Worm (Caenorhabditis elegans): Measurements from ENCODE around the gene egrh-1.

Gene egrh-1

DNA sequence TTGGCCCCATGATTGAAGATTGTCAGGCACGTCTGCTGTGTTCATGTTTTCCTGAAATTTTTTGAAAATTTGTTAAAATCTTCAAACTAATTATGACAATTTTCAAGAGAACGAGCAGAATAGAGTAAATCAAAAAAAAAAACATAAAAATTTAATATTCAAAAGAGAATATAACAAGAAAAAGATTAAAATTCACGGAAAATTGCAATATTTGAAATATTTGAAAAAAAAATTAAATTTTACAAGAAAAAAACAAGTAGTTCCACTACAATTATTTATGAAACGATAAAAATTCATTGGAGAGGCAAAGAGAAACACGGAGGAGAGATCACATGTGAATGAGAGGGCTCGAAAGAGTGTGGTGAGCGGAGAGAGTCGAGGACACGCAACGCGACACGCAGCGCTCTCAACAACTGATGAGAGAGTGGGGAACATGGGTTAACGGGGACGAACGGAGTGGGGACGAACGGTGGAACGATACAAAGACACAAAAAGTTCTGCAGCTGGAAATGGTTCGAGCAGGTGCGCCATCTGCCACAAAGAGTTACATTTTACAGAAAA lies 21.2 kb upstream of the egrh-1 start, which contains the start of gene mbk-1 (continued):
- no peak for TF ChIP-seq Y105C5A.15 (GFP tag; IDR thresholded peaks at IDR 0.05)
- TF ChIP-seq ZK546.5 (tag; optimal IDR thresholded peaks at IDR 0.05) = no peak
- no peak for TF ChIP-seq egl-27 (tag; optimal IDR thresholded peaks at IDR 0.05)
- peak in 1 of 2 experiments; percentile 76 for TF ChIP-seq lsy-2 (tag; optimal IDR thresholded peaks at IDR 0.05)

DNA sequence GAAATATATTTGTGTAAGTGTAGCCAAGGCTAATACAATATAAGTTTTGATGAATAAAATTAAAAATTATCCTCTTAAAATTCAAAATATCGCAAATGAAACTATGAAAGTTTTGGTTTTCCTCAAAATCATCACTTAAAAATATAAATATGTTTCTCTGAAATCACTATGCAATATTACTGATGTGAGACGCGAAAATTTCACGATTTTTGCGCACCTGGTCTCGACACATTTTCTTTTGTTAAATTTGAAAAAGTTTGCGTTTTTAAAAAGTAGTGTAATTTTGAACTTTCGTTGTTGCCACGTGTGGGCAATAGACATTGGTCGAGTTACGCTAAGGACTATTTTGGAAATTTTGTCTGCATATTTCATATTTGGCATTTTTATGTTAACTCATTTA lies 17.0 kb upstream of the egrh-1 start:
- TF ChIP-seq unc-62 (GFP tag; optimal IDR thresholded peaks at IDR 0.05 in 1 of 2) (peak in 1 of 2 experiments; percentile 4), unc-62 (tag; optimal IDR thresholded peaks at IDR 0.05) (no peak), aha-1 (tag) (peak; percentile 96), hlh-30 (tag; optimal IDR thresholded peaks at IDR 0.05; ENCODE audit: insufficient read depth) (no peak)

DNA sequence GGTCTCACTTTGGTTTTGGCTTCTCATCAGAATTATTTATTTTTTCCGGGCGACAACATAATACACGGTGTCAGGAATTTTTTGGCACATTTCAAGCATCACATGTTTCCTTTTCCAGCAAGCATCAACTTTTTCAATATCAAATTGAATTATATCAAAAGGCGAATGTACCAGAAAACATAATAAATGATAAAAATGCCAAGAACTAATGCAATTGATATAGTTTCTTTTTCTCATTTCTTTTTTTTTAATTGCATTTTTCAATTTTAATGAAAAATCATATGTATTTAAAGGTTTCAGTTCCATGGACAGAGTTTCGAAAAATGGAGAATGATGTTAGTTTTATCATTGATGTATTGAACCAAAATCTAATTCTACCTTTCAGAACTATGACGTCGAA lies 14.2 kb upstream of the egrh-1 start, which contains the start of gene dpf-2:
Gene dpf-2, plus strand, starts transcription at position 301 of the 400 bp plus-strand sequence.
- peak; percentile 10 for TF ChIP-seq aha-1 (tag)
- no peak for TF ChIP-seq daf-16 (GFP tag; optimal IDR thresholded peaks at IDR 0.05)
- no peak for TF ChIP-seq daf-16 (tag; optimal IDR thresholded peaks at IDR 0.05)

DNA sequence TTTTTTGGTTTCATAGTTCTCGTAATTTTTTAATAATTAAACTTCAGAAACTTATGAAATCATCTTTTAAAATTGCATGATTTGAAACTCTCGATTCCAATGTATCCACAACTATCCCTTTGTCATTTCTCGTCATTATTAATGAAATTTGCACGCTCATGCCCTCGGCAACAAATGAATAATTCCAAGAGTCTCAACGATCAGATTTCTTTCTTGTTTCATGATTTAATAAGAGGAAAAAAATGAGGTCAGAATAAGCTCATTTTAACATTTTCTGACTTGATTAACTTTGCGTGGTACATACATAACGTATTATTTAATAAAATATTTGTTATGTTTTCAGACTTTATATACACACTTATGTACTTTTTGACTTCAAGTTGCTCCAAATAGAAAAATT lies 7.4 kb upstream of the egrh-1 start:
- no peak for TF ChIP-seq nhr-77 (tag; optimal IDR thresholded peaks at IDR 0.05)

DNA sequence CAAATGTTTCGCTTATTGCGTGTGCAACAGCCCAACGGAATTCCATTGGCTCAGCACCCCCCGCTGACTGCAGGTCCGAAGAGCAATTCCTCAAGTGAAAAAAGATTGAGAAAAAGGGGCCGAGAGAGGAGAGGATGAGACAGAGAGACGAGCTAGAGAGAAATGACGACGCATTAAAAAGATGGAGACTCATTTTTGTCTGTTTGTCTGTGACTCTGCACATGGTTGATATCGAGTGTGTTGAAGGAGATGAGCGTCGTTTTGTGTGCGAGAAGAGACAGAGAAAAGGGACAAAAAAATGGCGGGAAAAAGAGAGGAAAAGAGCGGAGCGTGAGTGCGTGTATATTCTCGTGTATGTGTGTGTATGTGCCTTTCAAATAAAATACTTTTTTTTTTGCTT lies 4.7 kb upstream of the egrh-1 start:
- TF ChIP-seq daf-8 (GFP tag; IDR thresholded peaks at IDR 0.05) (no peak), spr-3 (GFP tag; optimal IDR thresholded peaks at IDR 0.05) (no peak), ztf-7 (tag; optimal IDR thresholded peaks at IDR 0.05) (peak; percentile 36), nhr-10 (tag; optimal IDR thresholded peaks at IDR 0.05) (no peak), ceh-20 (GFP tag; IDR thresholded peaks at IDR 0.05) (peak; percentile 67; the same call in 1 of the 2 replicates), nhr-77 (tag; optimal IDR thresholded peaks at IDR 0.05) (peak; percentile 85), ceh-82 (tag; optimal IDR thresholded peaks at IDR 0.05) (no peak), ZK546.5 (tag; optimal IDR thresholded peaks at IDR 0.05) (no peak), lin-13 (GFP tag; optimal IDR thresholded peaks at IDR 0.05) (peak; percentile 70), ZK337.2 (GFP tag; IDR thresholded peaks at IDR 0.05) (no peak), dve-1 (tag; optimal IDR thresholded peaks at IDR 0.05; ENCODE audit: insufficient read depth) (peak; percentile 87), arid-1 (GFP tag; conservative IDR thresholded peaks at IDR 0.05) (0 out of 2 replicates have a peak, but pooled peaks have one; percentile 7), snpc-1.2 (GFP tag; IDR thresholded peaks at IDR 0.05) (no peak), zfp-2 (tag; optimal IDR thresholded peaks at IDR 0.05) (no peak), ceh-32 (tag; optimal IDR thresholded peaks at IDR 0.05; ENCODE audit: poor library complexity) (peak; percentile 49), nhr-76 (tag; optimal IDR thresholded peaks at IDR 0.05) (no peak), mxl-3 (GFP tag; optimal IDR thresholded peaks at IDR 0.05) (peak; percentile 74), daf-16 (GFP tag; optimal IDR thresholded peaks at IDR 0.05) (peak in 1 of 2 experiments; percentile 64), daf-16 (tag; optimal IDR thresholded peaks at IDR 0.05) (peak; percentile 59), lin-39 (tag; optimal IDR thresholded peaks at IDR 0.05) (no peak), dpl-1 (GFP tag; optimal IDR thresholded peaks at IDR 0.05) (peak; percentile 75), zip-2 (tag; optimal IDR thresholded peaks at IDR 0.05) (no peak), tra-1 (GFP tag; IDR thresholded peaks at IDR 0.05) (no peak), D1046.2 (GFP tag; IDR thresholded peaks at IDR 0.05) (no peak), nhr-102 (tag; optimal IDR thresholded peaks at IDR 0.05) (no peak), lim-7 (GFP tag; IDR thresholded peaks at IDR 0.05) (no peak), hif-1 (tag; optimal IDR thresholded peaks at IDR 0.05) (peak in 1 of 2 experiments; percentile 84), hlh-11 (tag; optimal IDR thresholded peaks at IDR 0.05) (peak; percentile 93), php-3 (GFP tag; IDR thresholded peaks at IDR 0.05) (no peak), ama-1 (optimal IDR thresholded peaks at IDR 0.05) (peak; percentile 10), F26F4.8 (GFP tag; conservative IDR thresholded peaks at IDR 0.05) (no peak), lin-1 (GFP tag; IDR thresholded peaks at IDR 0.05) (no peak), mdl-1 (tag; optimal IDR thresholded peaks at IDR 0.05) (peak; percentile 75 to 97), daf-12 (tag; optimal IDR thresholded peaks at IDR 0.05) (no peak), nhr-48 (tag; optimal IDR thresholded peaks at IDR 0.05) (peak; percentile 67), fkh-10 (GFP tag; optimal IDR thresholded peaks at IDR 0.05) (peak; percentile 94), madf-9 (GFP tag; conservative IDR thresholded peaks at IDR 0.05) (no peak)
